Fruit fly (Drosophila melanogaster) whole organism, adult: Measurements from ENCODE around the gene clumsy.
A peak's percentile ranks its signal among the peaks of the same experiment; 100 is the strongest.

ENCODE experiments used
- CG11617 ChIP-seq: fragments of 200-800 bp; sonication (Bioruptor generic); optimal IDR thresholded peaks from 2 replicates; lab custom pipeline; 2017; ENCODE audit warnings: mild to moderate bottlenecking, missing biosample characterization, missing genetic modification reagents, missing genetic modification characterization
- CG12768 ChIP-seq: fragments of 200-800 bp; sonication (Bioruptor generic); optimal IDR thresholded peaks from 2 replicates; lab custom pipeline; 2017; ENCODE audit warnings: missing biosample characterization, missing genetic modification characterization, mild to moderate bottlenecking, moderate library complexity, missing genetic modification reagents
- CG33017 ChIP-seq: fragments of 200-800 bp; sonication (Bioruptor generic); optimal IDR thresholded peaks from 2 replicates; lab custom pipeline; 2018; ENCODE audit warnings: missing biosample characterization, mild to moderate bottlenecking, missing genetic modification characterization, moderate library complexity
- Crg-1 ChIP-seq: fragments of 200-800 bp; sonication (Bioruptor generic); optimal IDR thresholded peaks from 2 replicates; lab custom pipeline; 2016; ENCODE audit warnings: missing biosample characterization, missing genetic modification characterization
- Mnt ChIP-seq: fragments of 200-800 bp; sonication (Bioruptor generic); optimal IDR thresholded peaks from 2 replicates; lab custom pipeline; 2016; ENCODE audit warnings: missing biosample characterization, mild to moderate bottlenecking, missing genetic modification characterization
- cnc ChIP-seq, 2 experiments: fragments of >200 bp; optimal IDR thresholded peaks; 2 replicates each; lab custom pipeline; 2017
- kay ChIP-seq: fragments of 200-800 bp; sonication (Bioruptor generic); peaks from one replicate; lab custom pipeline; 2016; ENCODE audit warnings: missing biosample characterization, missing genetic modification characterization, borderline replicate concordance
- ovo ChIP-seq: fragments of 200-800 bp; sonication (Bioruptor generic); optimal IDR thresholded peaks from 2 replicates; lab custom pipeline; 2016; ENCODE audit warnings: missing biosample characterization, missing genetic modification characterization
- pad ChIP-seq: fragments of 200-800 bp; sonication (Bioruptor generic); optimal IDR thresholded peaks from 3 replicates; lab custom pipeline; 2017; ENCODE audit warnings: missing biosample characterization, missing genetic modification characterization, mild to moderate bottlenecking, moderate library complexity, missing genetic modification reagents
- tj ChIP-seq: fragments of 200-800 bp; sonication (Bioruptor generic); optimal IDR thresholded peaks from 3 replicates; lab custom pipeline; 2017; ENCODE audit warnings: missing biosample characterization, mild to moderate bottlenecking, missing genetic modification characterization, moderate library complexity

DNA sequence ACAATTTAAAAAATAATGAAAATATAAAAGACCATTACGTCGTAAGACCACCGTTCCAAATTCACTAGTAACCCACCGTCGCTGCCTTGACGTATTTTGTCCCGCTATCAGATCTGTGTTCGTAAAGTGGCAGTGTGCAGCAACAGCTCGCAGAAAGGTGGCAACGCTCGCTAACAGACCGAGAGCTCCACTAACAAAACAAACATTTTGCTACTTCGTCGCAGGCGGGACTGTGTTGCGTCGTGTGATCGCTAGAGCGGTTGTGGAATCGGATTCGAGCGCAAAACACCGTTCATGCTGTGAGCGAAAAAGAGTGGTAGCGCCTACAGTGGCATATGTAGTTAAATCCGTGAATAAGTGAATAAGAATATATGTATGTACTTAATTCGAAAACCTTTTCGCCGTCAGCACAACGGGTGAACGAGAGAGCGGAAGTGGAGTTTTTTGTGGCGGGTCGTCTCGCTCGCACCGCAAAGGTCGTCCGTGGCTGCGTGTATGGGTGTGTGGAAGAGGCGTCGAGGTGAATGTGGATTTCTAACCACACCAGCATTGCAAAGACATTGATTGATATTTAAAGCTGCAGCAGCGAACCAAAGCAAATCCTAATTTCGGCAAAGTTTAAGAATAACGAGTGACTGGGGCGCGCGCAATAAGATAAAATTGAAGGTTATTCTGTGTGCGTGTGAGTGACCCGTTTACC is 30.9 kb downstream of the clumsy start, which contains the start of gene Hr39:
- peak; percentile 47 for TF ChIP-seq tj (GFP tag; lab: Kevin White, UChicago)
- TF ChIP-seq Crg-1 (GFP tag; lab: Kevin White, UChicago): no peak
- peak; percentile 25 for TF ChIP-seq CG12768 (GFP tag; lab: Kevin White, UChicago)
- no peak for TF ChIP-seq pad (GFP tag; lab: Kevin White, UChicago)
- peak; percentile 2 for TF ChIP-seq CG11617 (GFP tag; lab: Kevin White, UChicago)
- no peak for TF ChIP-seq cnc (optimal IDR thresholded peaks at IDR 0.05; lab: Kevin White, UChicago)
- no peak for TF ChIP-seq kay (GFP tag; lab: Kevin White, UChicago)
- no peak for TF ChIP-seq ovo (GFP tag; lab: Kevin White, UChicago)
- TF ChIP-seq CG33017 (tag; lab: Kevin White, UChicago): no peak
- TF ChIP-seq Mnt (GFP tag; lab: Kevin White, UChicago): peak; percentile 44
